Worm (Caenorhabditis elegans) whole organism, young adult: ENCODE results near the gene Y9C9A.5.

Experiments
- F57C9.4 ChIP-seq: sonication (generic microtip); optimal IDR thresholded peaks from 2 replicates; lab custom pipeline; 2017; ENCODE audit warnings: mild to moderate bottlenecking, missing genetic modification characterization, missing compliant biosample characterization
- Y79H2A.3 ChIP-seq: fragments of 200-800 bp; sonication (Bioruptor generic); conservative IDR thresholded peaks from 2 replicates; pipeline ENCODE4 v1.3.6; 2022; ENCODE audit warnings: missing genetic modification reagents, missing genetic modification characterization, missing compliant biosample characterization
- ama-1 ChIP-seq, 3 experiments: fragments of 150-350 bp in 1 of 3; sonication (generic microtip) in 2 of 3; optimal IDR thresholded peaks; 2 replicates each; lab custom pipeline; 2014 to 2018; ENCODE audit warnings: missing biosample characterization in 2 of 3, missing genetic modification characterization in 2 of 3, missing genetic modification reagents in 2 of 3
- bed-2 ChIP-seq: fragments of 200-800 bp; sonication (Bioruptor generic); IDR thresholded peaks from 2 replicates; pipeline ENCODE4 v1.3.6; 2022; ENCODE audit warnings: missing genetic modification reagents, missing genetic modification characterization, missing compliant biosample characterization
- hlh-26 ChIP-seq: fragments of 200-800 bp; sonication (Bioruptor generic); conservative IDR thresholded peaks from 2 replicates; pipeline ENCODE4 v1.3.6; 2022; ENCODE audit warnings: missing genetic modification reagents, missing genetic modification characterization, missing compliant biosample characterization
- lin-35 ChIP-seq, 3 experiments: fragments of 150-350 bp in 2 of 3; sonication (generic microtip) in 1 of 3; optimal IDR thresholded peaks; 2 replicates each; lab custom pipeline; 2014 to 2018; ENCODE audit warnings: missing biosample characterization in 3 of 3, missing genetic modification characterization in 3 of 3, missing genetic modification reagents in 3 of 3
- madf-10 ChIP-seq: sonication (generic microtip); optimal IDR thresholded peaks from 2 replicates; lab custom pipeline; 2016; ENCODE audit warnings: mild to moderate bottlenecking, missing genetic modification characterization, missing compliant biosample characterization
- nhr-27 ChIP-seq: fragments of 200-800 bp; sonication (Bioruptor generic); optimal IDR thresholded peaks from 2 replicates; lab custom pipeline; 2018; ENCODE audit warnings: mild to moderate bottlenecking, missing genetic modification characterization, moderate library complexity, missing compliant biosample characterization
- sdz-38 ChIP-seq: sonication (generic microtip); optimal IDR thresholded peaks from 2 replicates; lab custom pipeline; 2016; ENCODE audit warnings: missing genotype, missing genetic modification characterization, missing compliant biosample characterization
- unc-62 ChIP-seq: fragments of 150-350 bp; optimal IDR thresholded peaks from 2 replicates; lab custom pipeline; 2014; ENCODE audit warnings: missing biosample characterization, missing genetic modification reagents, missing genetic modification characterization
- zim-3 ChIP-seq: sonication (generic microtip); optimal IDR thresholded peaks from 2 replicates; lab custom pipeline; 2017; ENCODE audit warnings: mild to moderate bottlenecking, missing genetic modification characterization, moderate library complexity, missing compliant biosample characterization

ce11 chrIV:4988531-4988930 lies 46.8 kb downstream of the Y9C9A.5 start, which contains the start of gene E03H12.7:
- TF ChIP-seq F57C9.4 (tag; lab: Kevin White, UChicago) = no peak
- no peak for TF ChIP-seq unc-62 (GFP tag; lab: Kevin White, UChicago)
- TF ChIP-seq bed-2 (GFP tag; lab: Robert Waterston, UW) = no peak
- no peak for TF ChIP-seq sdz-38 (tag; lab: Kevin White, UChicago)
- TF ChIP-seq ama-1 (optimal IDR thresholded peaks at IDR 0.05; lab: Kevin White, UChicago) = no peak
- TF ChIP-seq ama-1 (GFP tag; optimal IDR thresholded peaks at IDR 0.05; lab: Kevin White, UChicago) = no peak
- TF ChIP-seq zim-3 (tag; lab: Kevin White, UChicago) = no peak
- TF ChIP-seq Y79H2A.3 = no peak
- no peak for TF ChIP-seq nhr-27 (tag; lab: Kevin White, UChicago)
- TF ChIP-seq lin-35 (GFP tag; optimal IDR thresholded peaks at IDR 0.05; lab: Kevin White, UChicago) = no peak
- no peak for TF ChIP-seq hlh-26
- no peak for TF ChIP-seq madf-10 (tag; lab: Kevin White, UChicago)
